Fruit fly (Drosophila melanogaster) Kc167 (cell line): ENCODE measurements around the gene CG2924.

Experiments used
- Myc ChIP-seq: fragments of >200 bp; optimal IDR thresholded peaks from 2 replicates; lab custom pipeline; 2017; ENCODE audit warnings: missing external identifiers
- Sin3A ChIP-seq: fragments of >200 bp; optimal IDR thresholded peaks from 2 replicates; lab custom pipeline; 2018; ENCODE audit warnings: missing external identifiers
- h ChIP-seq: fragments of >200 bp; optimal IDR thresholded peaks from 3 replicates; lab custom pipeline; 2018; ENCODE audit warnings: missing external identifiers
- insv ChIP-seq: fragments of >200 bp; optimal IDR thresholded peaks from 3 replicates; lab custom pipeline; 2018; ENCODE audit warnings: missing external identifiers
- psq ChIP-seq: fragments of >200 bp; optimal IDR thresholded peaks from 2 replicates; lab custom pipeline; 2017; ENCODE audit warnings: missing external identifiers
- ttk ChIP-seq: sonication (Bioruptor generic); optimal IDR thresholded peaks from 2 replicates; lab custom pipeline; 2017; ENCODE audit warnings: missing external identifiers

Gene CG2924

DNA sequence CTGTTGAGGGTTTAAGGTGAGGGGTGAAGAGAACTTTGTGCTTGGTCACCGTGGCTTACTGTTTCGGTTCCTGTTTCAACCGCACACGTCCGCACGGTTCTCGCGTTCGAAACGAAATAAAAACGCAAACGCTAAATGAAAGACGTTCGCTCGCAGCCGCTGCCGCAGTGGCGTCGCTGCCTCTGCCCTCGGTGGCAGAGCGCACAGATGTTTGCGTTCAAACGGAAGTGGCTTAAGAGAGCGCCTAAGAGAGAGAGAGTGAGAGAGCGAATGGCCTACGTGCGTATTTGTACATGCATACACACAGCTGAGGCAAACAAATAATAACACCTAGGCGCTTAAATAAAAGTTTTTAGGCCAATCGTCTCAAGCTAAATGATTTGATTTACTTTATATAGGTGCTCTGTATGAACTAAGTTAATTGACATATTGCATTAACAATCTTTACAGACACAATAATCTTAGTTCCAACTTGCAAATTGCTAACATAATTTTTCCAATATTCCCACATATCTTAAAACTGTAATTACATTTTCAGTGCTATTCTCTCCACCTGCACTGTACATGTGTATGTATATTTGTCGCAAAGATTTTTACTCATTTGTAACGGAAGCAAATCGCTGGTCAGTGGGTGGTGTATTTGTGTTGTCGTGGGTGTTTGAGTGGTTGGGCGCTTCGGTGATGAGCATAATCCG, 22.9 kb upstream of the CG2924 start, which contains the start of gene CG2865:
Gene CG2865, minus strand, starts transcription at position 118 of the 695 bp plus-strand sequence.
- TF ChIP-seq h (no peak), Myc (lab: Kevin White, UChicago) (no peak), ttk (no peak), Sin3A (lab: Kevin White, UChicago) (no peak), psq (lab: Kevin White, UChicago) (no peak), insv (lab: Kevin White, UChicago) (no peak)

dm6 chrX:2292410-2292809, 21.8 kb upstream of the CG2924 start:
- no peak for TF ChIP-seq Sin3A (lab: Kevin White, UChicago)
- no peak for TF ChIP-seq psq (lab: Kevin White, UChicago)
- no peak for TF ChIP-seq insv (lab: Kevin White, UChicago)
- no peak for TF ChIP-seq h
- TF ChIP-seq Myc (lab: Kevin White, UChicago): no peak
- TF ChIP-seq ttk: no peak

DNA sequence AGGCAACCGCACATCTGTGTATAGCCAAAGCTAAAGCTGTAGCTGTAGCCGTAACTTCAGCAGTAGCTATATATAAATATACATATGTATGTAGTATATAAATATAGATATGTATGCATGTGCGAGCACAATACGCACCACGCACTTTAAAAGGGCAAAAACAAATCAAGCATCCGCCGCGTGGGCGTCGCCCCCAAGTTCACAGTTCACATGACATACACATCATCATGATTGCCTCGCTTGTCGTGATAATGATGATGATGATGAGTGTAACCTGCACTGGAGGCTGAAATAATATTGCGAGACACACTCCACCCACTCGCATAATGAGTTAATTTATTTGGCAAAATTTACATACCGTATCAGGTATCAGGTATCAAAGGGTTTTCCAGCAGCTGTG, 20.5 kb upstream of the CG2924 start:
- TF ChIP-seq Myc (lab: Kevin White, UChicago): no peak
- no peak for TF ChIP-seq insv (lab: Kevin White, UChicago)
- TF ChIP-seq Sin3A (lab: Kevin White, UChicago): no peak
- TF ChIP-seq ttk: no peak
- TF ChIP-seq h: no peak
- TF ChIP-seq psq (lab: Kevin White, UChicago): no peak

dm6 chrX:2289134-2289533, 18.6 kb upstream of the CG2924 start:
- TF ChIP-seq ttk: no peak
- no peak for TF ChIP-seq Sin3A (lab: Kevin White, UChicago)
- TF ChIP-seq psq (lab: Kevin White, UChicago): no peak
- TF ChIP-seq insv (lab: Kevin White, UChicago): no peak
- no peak for TF ChIP-seq h
- TF ChIP-seq Myc (lab: Kevin White, UChicago): no peak

dm6 chrX:2288327-2288726, 17.8 kb upstream of the CG2924 start:
- TF ChIP-seq Sin3A (lab: Kevin White, UChicago) (no peak), ttk (no peak), h (no peak), insv (lab: Kevin White, UChicago) (no peak), psq (lab: Kevin White, UChicago) (no peak), Myc (lab: Kevin White, UChicago) (no peak)

DNA sequence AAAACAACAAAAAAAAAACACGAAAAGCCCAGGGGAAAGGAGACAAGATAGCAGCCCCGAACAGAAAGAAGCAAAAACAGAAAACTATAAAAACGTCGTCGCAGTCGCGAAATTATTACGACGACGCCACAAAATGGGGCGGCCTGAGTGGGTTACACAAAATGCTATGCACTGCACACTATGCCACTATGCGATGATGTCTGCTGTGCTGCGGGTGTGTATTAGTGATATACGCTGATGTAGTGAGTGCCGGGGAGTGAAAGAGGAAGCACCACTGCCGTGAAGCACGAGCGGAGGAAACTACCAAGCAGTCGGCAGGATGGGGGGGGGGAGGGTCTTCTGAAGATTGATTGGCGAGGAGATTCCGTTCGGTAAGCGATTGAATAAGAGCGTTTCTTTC, 16.4 kb upstream of the CG2924 start:
- TF ChIP-seq psq (lab: Kevin White, UChicago) (no peak), Myc (lab: Kevin White, UChicago) (no peak), ttk (no peak), h (no peak), Sin3A (lab: Kevin White, UChicago) (no peak), insv (lab: Kevin White, UChicago) (no peak)

DNA sequence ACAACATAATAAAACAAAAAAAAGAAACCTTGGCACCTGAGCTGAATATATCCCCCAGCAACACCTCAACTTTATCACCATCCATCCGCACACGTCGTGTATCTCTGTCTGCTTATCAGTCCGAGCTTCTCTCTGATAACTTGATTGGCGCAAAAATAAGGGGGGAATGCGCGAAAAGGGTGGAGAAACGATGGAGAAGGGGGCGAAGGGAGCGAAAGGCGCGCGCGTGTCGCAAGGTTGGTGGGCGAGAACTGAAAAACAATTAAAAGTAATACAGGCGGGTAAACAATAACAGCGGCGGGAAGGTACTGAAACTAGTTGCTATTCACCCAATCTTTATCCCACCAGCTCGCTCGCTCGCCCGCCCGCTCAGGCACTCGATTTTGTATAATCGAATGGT, 15.7 kb upstream of the CG2924 start:
- TF ChIP-seq Sin3A (lab: Kevin White, UChicago): no peak
- no peak for TF ChIP-seq insv (lab: Kevin White, UChicago)
- TF ChIP-seq h: no peak
- TF ChIP-seq ttk: no peak
- TF ChIP-seq Myc (lab: Kevin White, UChicago): no peak
- TF ChIP-seq psq (lab: Kevin White, UChicago): no peak

DNA sequence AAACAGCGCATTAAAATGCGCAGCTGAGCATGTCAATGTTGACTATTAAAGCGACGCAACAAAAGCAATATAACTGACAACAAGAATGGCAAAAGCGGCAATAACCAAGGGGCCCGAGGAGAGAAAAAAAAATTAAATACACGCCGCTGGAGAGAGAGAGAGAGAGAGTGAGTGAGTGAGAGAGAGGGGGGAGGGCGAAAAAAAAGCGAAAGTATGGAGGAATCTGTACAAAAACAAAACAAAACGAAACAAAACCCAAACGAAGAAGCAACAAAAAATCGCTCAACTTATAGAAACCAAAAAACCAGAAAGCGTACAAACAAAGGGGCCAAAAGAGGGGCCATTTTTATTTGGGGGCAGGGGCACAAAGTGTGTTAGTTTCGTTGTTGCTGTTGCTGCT, 12.9 kb upstream of the CG2924 start:
- TF ChIP-seq h (no peak), Sin3A (lab: Kevin White, UChicago) (no peak), psq (lab: Kevin White, UChicago) (no peak), Myc (lab: Kevin White, UChicago) (no peak), ttk (no peak), insv (lab: Kevin White, UChicago) (no peak)

DNA sequence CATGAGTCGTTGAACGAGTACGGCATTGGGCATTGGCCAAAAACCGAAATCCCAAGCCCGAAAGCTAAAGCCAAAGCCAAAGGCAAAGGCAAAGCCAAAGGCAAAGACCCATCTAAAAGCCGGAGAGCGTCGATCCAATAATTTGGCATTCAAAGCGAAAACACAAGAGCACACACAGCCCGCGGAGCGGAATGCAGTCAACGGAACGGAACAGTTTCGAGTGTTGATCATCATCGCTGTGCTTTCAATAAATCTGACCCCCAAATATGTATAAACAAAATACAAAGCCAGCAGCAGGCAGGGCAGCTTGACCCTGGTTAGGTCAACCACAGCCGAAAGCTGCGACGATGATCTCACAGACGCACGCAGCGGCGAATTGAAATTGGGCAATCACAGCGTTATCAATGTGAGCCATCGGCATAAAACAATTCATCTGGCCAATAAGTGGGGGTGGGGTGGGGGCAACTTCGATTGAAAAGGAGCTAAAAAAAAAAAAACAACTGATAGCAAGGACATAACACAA, 8.3 kb upstream of the CG2924 start:
- no peak for TF ChIP-seq ttk
- no peak for TF ChIP-seq Myc (lab: Kevin White, UChicago)
- TF ChIP-seq psq (lab: Kevin White, UChicago): no peak
- TF ChIP-seq insv (lab: Kevin White, UChicago): no peak
- TF ChIP-seq h: no peak
- no peak for TF ChIP-seq Sin3A (lab: Kevin White, UChicago)

DNA sequence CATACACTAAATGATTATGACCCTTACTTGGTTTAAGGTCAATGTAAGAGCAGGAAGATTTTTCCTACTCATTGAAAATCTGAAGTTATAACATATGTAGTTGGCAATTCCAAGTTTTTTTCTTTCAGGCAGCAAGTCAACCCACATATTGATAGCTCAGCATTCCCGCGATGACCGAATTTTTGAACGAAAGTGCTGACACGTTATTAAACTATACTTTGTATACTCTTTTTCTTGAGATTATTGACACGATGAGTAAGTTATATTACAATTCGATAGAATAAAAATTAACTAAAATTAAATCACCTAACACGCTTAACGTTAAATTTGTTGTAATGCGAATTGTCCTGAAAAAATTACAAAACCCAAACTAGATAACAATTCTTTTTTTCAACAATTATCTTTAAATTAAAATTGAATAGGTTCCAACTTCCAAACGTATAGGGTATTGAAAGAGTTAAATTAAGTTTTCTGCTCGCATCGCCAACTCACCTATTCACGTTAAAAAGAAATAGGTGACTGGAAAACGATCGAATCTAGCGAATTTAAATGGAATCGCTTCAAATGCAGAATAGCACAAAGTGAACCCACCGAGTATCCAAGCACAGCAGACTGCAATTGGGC, 4.8 kb upstream of the CG2924 start, which contains the start of gene Vml:
Gene Vml, plus strand, starts transcription at position 574 of the 624 bp plus-strand sequence.
- TF ChIP-seq ttk (no peak), insv (lab: Kevin White, UChicago) (no peak), Myc (lab: Kevin White, UChicago) (no peak), h (no peak), psq (lab: Kevin White, UChicago) (no peak), Sin3A (lab: Kevin White, UChicago) (no peak)

DNA sequence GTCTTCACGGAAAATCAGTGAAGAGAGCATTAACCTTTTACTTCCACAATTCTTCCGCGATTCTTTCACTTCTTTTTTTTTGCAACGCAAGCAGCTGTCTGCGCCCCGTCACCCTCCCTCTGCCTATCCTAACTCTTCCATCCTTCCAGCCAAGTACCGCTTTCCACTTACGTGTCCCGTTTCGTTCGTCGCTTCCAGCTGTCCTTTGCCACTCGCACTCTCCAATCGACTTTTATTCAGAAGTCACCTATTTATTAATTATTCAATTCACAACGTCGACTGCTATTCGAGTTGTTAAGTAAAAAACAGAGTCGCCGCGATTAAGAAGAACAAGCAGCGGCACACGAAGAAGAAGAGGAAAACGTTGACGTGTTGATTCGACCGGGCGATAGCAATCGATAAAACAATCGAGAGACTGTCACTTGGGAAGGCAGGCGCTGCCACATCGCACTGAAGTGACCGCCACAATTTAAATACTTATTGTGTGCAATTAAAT, 4.2 kb upstream of the CG2924 start, which contains the start of gene Grp170:
Gene Grp170, minus strand, starts transcription at position 365 of the 496 bp plus-strand sequence.
- TF ChIP-seq insv (lab: Kevin White, UChicago): no peak
- no peak for TF ChIP-seq Sin3A (lab: Kevin White, UChicago)
- no peak for TF ChIP-seq psq (lab: Kevin White, UChicago)
- no peak for TF ChIP-seq Myc (lab: Kevin White, UChicago)
- TF ChIP-seq h: no peak
- TF ChIP-seq ttk: no peak
